Worm (Caenorhabditis elegans) whole organism, L4 larva: ENCODE measurements around the gene bcat-1.

Experiments
- D1046.2 ChIP-seq: fragments of 200-800 bp; sonication (Bioruptor generic); IDR thresholded peaks from 2 replicates; pipeline ENCODE4 v1.3.6; 2022; ENCODE audit warnings: missing genetic modification characterization, missing compliant biosample characterization
- F10B5.3 ChIP-seq: sonication (generic microtip); optimal IDR thresholded peaks from 2 replicates; lab custom pipeline; 2016; ENCODE audit warnings: mild to moderate bottlenecking, missing genetic modification characterization, missing compliant biosample characterization
- F37D6.2 ChIP-seq: sonication (generic microtip); optimal IDR thresholded peaks from 2 replicates; lab custom pipeline; 2016; ENCODE audit warnings: mild to moderate bottlenecking, missing genetic modification characterization, missing compliant biosample characterization
- F44E2.7 ChIP-seq: fragments of 200-800 bp; sonication (Bioruptor generic); IDR thresholded peaks from 2 replicates; pipeline ENCODE4 v2.1.2; 2022; ENCODE audit warnings: missing genetic modification characterization, missing compliant biosample characterization
- F49E8.2 ChIP-seq: sonication (generic microtip); optimal IDR thresholded peaks from 2 replicates; lab custom pipeline; 2016; ENCODE audit warnings: missing compliant biosample characterization, mild to moderate bottlenecking, missing genetic modification characterization, borderline replicate concordance
- T20F7.1 ChIP-seq: fragments of 200-800 bp; sonication (Bioruptor generic); optimal IDR thresholded peaks from 2 replicates; lab custom pipeline; 2018; ENCODE audit warnings: mild to moderate bottlenecking, missing genetic modification characterization, missing compliant biosample characterization
- T26A8.4 ChIP-seq: fragments of 200-800 bp; sonication (Bioruptor generic); IDR thresholded peaks from 2 replicates; pipeline ENCODE4 v1.3.6; 2022; ENCODE audit warnings: missing genetic modification characterization, missing compliant biosample characterization
- Y105C5A.15 ChIP-seq: fragments of 200-800 bp; sonication (Bioruptor generic); IDR thresholded peaks from 2 replicates; pipeline ENCODE4 v1.3.6; 2022; ENCODE audit warnings: missing genetic modification characterization, missing compliant biosample characterization
- Y48G9A.11 ChIP-seq: fragments of 200-800 bp; sonication (Bioruptor generic); IDR thresholded peaks from 2 replicates; pipeline ENCODE4 v1.3.6; 2022; ENCODE audit warnings: missing genetic modification reagents, missing genetic modification characterization, missing compliant biosample characterization
- Y5F2A.4 ChIP-seq: fragments of 200-800 bp; sonication (Bioruptor generic); optimal IDR thresholded peaks from 2 replicates; lab custom pipeline; 2018; ENCODE audit warnings: mild to moderate bottlenecking, missing genetic modification characterization, missing compliant biosample characterization
- ZK337.2 ChIP-seq: fragments of 200-800 bp; sonication (Bioruptor generic); IDR thresholded peaks from 2 replicates; pipeline ENCODE4 v1.3.6; 2022; ENCODE audit warnings: missing genetic modification reagents, missing genetic modification characterization, missing compliant biosample characterization
- ZK546.5 ChIP-seq, 2 experiments: sonication (generic microtip); optimal IDR thresholded peaks; 2 replicates each; lab custom pipeline; 2017; ENCODE audit warnings: missing biosample characterization in 2 of 2, missing genetic modification characterization in 2 of 2
- aha-1 ChIP-seq: fragments of 150-350 bp; peaks from one replicate; lab custom pipeline; 2014; ENCODE audit warnings: missing biosample characterization, missing genetic modification characterization
- aly-2 ChIP-seq: sonication (generic microtip); optimal IDR thresholded peaks from 2 replicates; lab custom pipeline; 2018; ENCODE audit warnings: missing biosample characterization, missing genetic modification characterization
- attf-4 ChIP-seq: sonication (generic microtip); optimal IDR thresholded peaks from 3 replicates; lab custom pipeline; 2017; ENCODE audit warnings: missing biosample characterization, missing genetic modification characterization
- ceh-20 ChIP-seq: fragments of 200-800 bp; sonication (Bioruptor generic); IDR thresholded peaks from 2 replicates; pipeline ENCODE4 v1.3.6; 2022; ENCODE audit warnings: missing genetic modification reagents, missing genetic modification characterization, missing compliant biosample characterization
- ceh-28 ChIP-seq: fragments of 150-350 bp; optimal IDR thresholded peaks from 2 replicates; lab custom pipeline; 2014; ENCODE audit warnings: missing biosample characterization, missing genetic modification reagents, missing genetic modification characterization
- ceh-44 ChIP-seq: fragments of 200-800 bp; sonication (Bioruptor generic); IDR thresholded peaks from 2 replicates; pipeline ENCODE4 v1.3.6; 2022; ENCODE audit warnings: missing genetic modification reagents, missing genetic modification characterization, missing compliant biosample characterization
- cey-2 ChIP-seq: sonication (generic microtip); optimal IDR thresholded peaks from 3 replicates; lab custom pipeline; 2017; ENCODE audit warnings: missing genetic modification characterization, mild to moderate bottlenecking, missing compliant biosample characterization, antibody characterized with exemption, borderline replicate concordance; ENCODE audit not compliant: insufficient read depth
- ctbp-1 ChIP-seq: fragments of 200-800 bp; sonication (Bioruptor generic); IDR thresholded peaks from 2 replicates; pipeline ENCODE4 v1.3.6; 2022; ENCODE audit warnings: missing genetic modification reagents, missing genetic modification characterization, missing compliant biosample characterization
- daf-12 ChIP-seq: fragments of 150-350 bp; optimal IDR thresholded peaks from 2 replicates; lab custom pipeline; 2014; ENCODE audit warnings: missing biosample characterization, missing genetic modification reagents, missing genetic modification characterization
- dmd-9 ChIP-seq: fragments of 200-800 bp; sonication (Bioruptor generic); IDR thresholded peaks from 2 replicates; pipeline ENCODE4 v1.3.6; 2022; ENCODE audit warnings: missing genetic modification reagents, missing genetic modification characterization, missing compliant biosample characterization
- dve-1 ChIP-seq: sonication (generic microtip); optimal IDR thresholded peaks from 2 replicates; lab custom pipeline; 2017; ENCODE audit warnings: antibody characterized with exemption, mild to moderate bottlenecking, missing genetic modification characterization, missing compliant biosample characterization; ENCODE audit not compliant: insufficient read depth
- egl-27 ChIP-seq: sonication (generic microtip); optimal IDR thresholded peaks from 3 replicates; lab custom pipeline; 2017; ENCODE audit warnings: missing biosample characterization, missing genetic modification reagents, missing genetic modification characterization
- egl-43 ChIP-seq: fragments of 200-800 bp; sonication (Bioruptor generic); IDR thresholded peaks from 2 replicates; pipeline ENCODE4 v1.3.6; 2022; ENCODE audit warnings: missing genetic modification reagents, missing genetic modification characterization, missing compliant biosample characterization
- fkh-10 ChIP-seq: fragments of 150-350 bp; optimal IDR thresholded peaks from 2 replicates; lab custom pipeline; 2014; ENCODE audit warnings: missing biosample characterization, missing genetic modification reagents, missing genetic modification characterization
- hif-1 ChIP-seq, 2 experiments: sonication (generic microtip); optimal IDR thresholded peaks; 2 replicates each; lab custom pipeline; 2016 to 2017; ENCODE audit warnings: missing compliant biosample characterization in 2 of 2, missing genetic modification characterization in 2 of 2, missing genetic modification reagents in 2 of 2, missing genotype in 2 of 2, mild to moderate bottlenecking in 1 of 2
- hmg-1.1 ChIP-seq: fragments of 200-800 bp; sonication (Bioruptor generic); IDR thresholded peaks from 2 replicates; pipeline ENCODE4 v1.3.6; 2022; ENCODE audit warnings: missing genetic modification reagents, missing genetic modification characterization, missing compliant biosample characterization
- jun-1 ChIP-seq: fragments of 150-350 bp; optimal IDR thresholded peaks from 2 replicates; lab custom pipeline; 2014; ENCODE audit warnings: missing biosample characterization, missing genetic modification reagents, missing genetic modification characterization
- lin-13 ChIP-seq: fragments of 150-350 bp; optimal IDR thresholded peaks from 2 replicates; lab custom pipeline; 2014; ENCODE audit warnings: missing biosample characterization, missing genetic modification reagents, missing genetic modification characterization
- lin-15B ChIP-seq: fragments of 150-350 bp; sonication (generic microtip); optimal IDR thresholded peaks from 3 replicates; lab custom pipeline; 2014; ENCODE audit warnings: missing biosample characterization, missing genetic modification characterization
- lir-3 ChIP-seq: sonication (generic microtip); optimal IDR thresholded peaks from 2 replicates; lab custom pipeline; 2016; ENCODE audit warnings: mild to moderate bottlenecking, missing genetic modification characterization, missing compliant biosample characterization
- madf-5 ChIP-seq, 2 experiments: fragments of 200-800 bp; sonication (Bioruptor generic); IDR thresholded peaks; 2 replicates each; pipeline ENCODE4 v1.3.6; 2022; ENCODE audit warnings: missing compliant biosample characterization in 2 of 2, missing genetic modification characterization in 2 of 2
- mxl-3 ChIP-seq: fragments of 200-800 bp; sonication (Bioruptor generic); optimal IDR thresholded peaks from 2 replicates; lab custom pipeline; 2018; ENCODE audit warnings: mild to moderate bottlenecking, missing genetic modification characterization, missing compliant biosample characterization
- nhr-102 ChIP-seq: sonication (generic microtip); optimal IDR thresholded peaks from 2 replicates; lab custom pipeline; 2016; ENCODE audit warnings: mild to moderate bottlenecking, missing genetic modification characterization, moderate library complexity, missing compliant biosample characterization
- nhr-25 ChIP-seq: sonication (generic microtip); optimal IDR thresholded peaks from 2 replicates; lab custom pipeline; 2017; ENCODE audit warnings: missing genetic modification characterization, mild to moderate bottlenecking, missing compliant biosample characterization, antibody characterized with exemption, moderate library complexity, borderline replicate concordance; ENCODE audit not compliant: insufficient read depth
- nhr-77 ChIP-seq: fragments of 150-350 bp; optimal IDR thresholded peaks from 2 replicates; lab custom pipeline; 2014; ENCODE audit warnings: missing biosample characterization, missing genetic modification characterization
- pha-4 ChIP-seq, 2 experiments: fragments of 150-350 bp in 1 of 2; fragments of 200-800 bp in 1 of 2; sonication (Bioruptor generic) in 1 of 2; IDR thresholded peaks in 1 of 2; optimal IDR thresholded peaks in 1 of 2; 2 replicates each; pipeline versions ENCODE4 v1.3.6 to Lab custom; 2014 to 2022; ENCODE audit warnings: missing genetic modification characterization in 2 of 2, missing genetic modification reagents in 2 of 2, missing biosample characterization in 1 of 2, missing compliant biosample characterization in 1 of 2
- rbr-2 ChIP-seq: sonication (generic microtip); optimal IDR thresholded peaks from 2 replicates; lab custom pipeline; 2016; ENCODE audit warnings: missing genotype, missing genetic modification characterization, missing compliant biosample characterization
- sdz-12 ChIP-seq: fragments of 200-800 bp; sonication (Bioruptor generic); optimal IDR thresholded peaks from 2 replicates; lab custom pipeline; 2018; ENCODE audit warnings: mild to moderate bottlenecking, missing genetic modification characterization, missing compliant biosample characterization
- set-16 ChIP-seq: fragments of 200-800 bp; sonication (Bioruptor generic); IDR thresholded peaks from 2 replicates; pipeline ENCODE4 v1.3.6; 2022; ENCODE audit warnings: missing genetic modification reagents, missing genetic modification characterization, missing compliant biosample characterization
- snpc-1.2 ChIP-seq: fragments of 200-800 bp; sonication (Bioruptor generic); IDR thresholded peaks from 2 replicates; pipeline ENCODE4 v1.3.6; 2022; ENCODE audit warnings: missing genetic modification reagents, missing genetic modification characterization, missing compliant biosample characterization
- snpc-4 ChIP-seq: fragments of 150-350 bp; optimal IDR thresholded peaks from 2 replicates; lab custom pipeline; 2014; ENCODE audit warnings: missing biosample characterization, missing genetic modification characterization
- spr-3 ChIP-seq: fragments of 200-800 bp; sonication (Bioruptor generic); optimal IDR thresholded peaks from 2 replicates; lab custom pipeline; 2018; ENCODE audit warnings: mild to moderate bottlenecking, missing genetic modification characterization, missing compliant biosample characterization
- unc-39 ChIP-seq: sonication (generic microtip); optimal IDR thresholded peaks from 2 replicates; lab custom pipeline; 2017; ENCODE audit warnings: missing biosample characterization, missing genetic modification characterization
- vab-7 ChIP-seq: fragments of 200-800 bp; sonication (Bioruptor generic); IDR thresholded peaks from 2 replicates; pipeline ENCODE4 v1.3.6; 2022; ENCODE audit warnings: missing genetic modification reagents, missing genetic modification characterization, missing compliant biosample characterization
- zag-1 ChIP-seq: fragments of 150-350 bp; optimal IDR thresholded peaks from 2 replicates; lab custom pipeline; 2014; ENCODE audit warnings: missing biosample characterization, missing genetic modification characterization
- zfp-2 ChIP-seq: sonication (generic microtip); optimal IDR thresholded peaks from 2 replicates; lab custom pipeline; 2016; ENCODE audit warnings: mild to moderate bottlenecking, missing genetic modification characterization, missing compliant biosample characterization
- zfp-3 ChIP-seq: fragments of 200-800 bp; sonication (Bioruptor generic); conservative IDR thresholded peaks from 2 replicates; pipeline ENCODE4 v1.3.6; 2022; ENCODE audit warnings: missing genetic modification reagents, missing genetic modification characterization, missing compliant biosample characterization
- zip-11 ChIP-seq: fragments of 200-800 bp; sonication (Bioruptor generic); IDR thresholded peaks from 2 replicates; pipeline ENCODE4 v1.3.6; 2022; ENCODE audit warnings: missing genetic modification characterization, missing compliant biosample characterization
- zip-2 ChIP-seq: fragments of 150-350 bp; optimal IDR thresholded peaks from 2 replicates; lab custom pipeline; 2014; ENCODE audit warnings: missing biosample characterization, missing genetic modification characterization
- ztf-7 ChIP-seq: fragments of 150-350 bp; optimal IDR thresholded peaks from 2 replicates; lab custom pipeline; 2014; ENCODE audit warnings: missing biosample characterization, missing genetic modification characterization

Gene bcat-1

DNA sequence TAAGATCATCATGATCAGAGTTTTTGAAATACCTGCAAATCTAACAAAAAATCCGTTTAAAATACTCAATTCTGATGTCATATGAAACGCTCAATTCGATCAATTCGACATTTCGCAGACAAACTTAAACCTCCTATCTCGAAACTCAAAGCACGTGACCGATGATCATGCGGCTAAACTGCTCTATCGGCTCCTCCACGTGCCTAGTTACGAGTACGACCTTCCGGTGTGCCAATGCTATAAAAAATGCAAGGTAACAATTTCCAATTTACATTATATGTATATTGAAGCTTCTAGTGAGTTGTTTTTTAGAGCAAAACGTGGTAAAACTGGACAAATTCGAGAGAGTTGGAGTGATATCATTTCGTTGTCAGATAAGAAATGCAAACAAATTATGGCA lies 34.0 kb downstream of the bcat-1 start (continued):
- TF ChIP-seq snpc-4 (tag; lab: Kevin White, UChicago) (no peak), nhr-102 (no peak), vab-7 (no peak), F44E2.7 (no peak), mxl-3 (GFP tag; lab: Kevin White, UChicago) (peak; percentile 35), daf-12 (no peak), F37D6.2 (tag; lab: Kevin White, UChicago) (no peak), hmg-1.1 (GFP tag; lab: Robert Waterston, UW) (no peak), zfp-2 (no peak), hif-1 (tag; optimal IDR thresholded peaks at IDR 0.05; lab: Kevin White, UChicago) (no peak), Y48G9A.11 (GFP tag; lab: Robert Waterston, UW) (no peak), ctbp-1 (GFP tag; lab: Robert Waterston, UW) (no peak), egl-27 (tag; lab: Kevin White, UChicago) (no peak), lir-3 (tag; lab: Kevin White, UChicago) (no peak), dmd-9 (no peak), set-16 (no peak), D1046.2 (GFP tag; lab: Robert Waterston, UW) (no peak), rbr-2 (no peak), attf-4 (no peak), zip-2 (tag; lab: Kevin White, UChicago) (no peak), zfp-3 (GFP tag; lab: Robert Waterston, UW) (no peak), sdz-12 (GFP tag; lab: Kevin White, UChicago) (no peak), ceh-44 (no peak), T20F7.1 (GFP tag; lab: Kevin White, UChicago) (no peak), dve-1 (tag; lab: Kevin White, UChicago) (peak; percentile 78), F10B5.3 (tag; lab: Kevin White, UChicago) (no peak), zag-1 (tag; lab: Kevin White, UChicago) (no peak), lin-13 (no peak), Y105C5A.15 (GFP tag; lab: Robert Waterston, UW) (no peak), zip-11 (no peak), madf-5 (GFP tag; IDR thresholded peaks at IDR 0.05; lab: Robert Waterston, UW) (no peak), nhr-25 (tag; lab: Kevin White, UChicago) (no peak), ztf-7 (tag; lab: Kevin White, UChicago) (no peak), ZK546.5 (tag; optimal IDR thresholded peaks at IDR 0.05; lab: Kevin White, UChicago) (no peak), lin-15B (tag; lab: Kevin White, UChicago) (no peak), unc-39 (tag; lab: Kevin White, UChicago) (no peak), aha-1 (tag; lab: Kevin White, UChicago) (no peak), pha-4 (GFP tag; IDR thresholded peaks at IDR 0.05; lab: Robert Waterston, UW) (no peak), pha-4 (tag; optimal IDR thresholded peaks at IDR 0.05; lab: Kevin White, UChicago) (no peak), ZK337.2 (no peak), nhr-77 (tag; lab: Kevin White, UChicago) (no peak), spr-3 (GFP tag; lab: Kevin White, UChicago) (no peak), ceh-28 (tag; lab: Kevin White, UChicago) (no peak), cey-2 (tag; lab: Kevin White, UChicago) (no peak), egl-43 (no peak), fkh-10 (GFP tag; lab: Kevin White, UChicago) (no peak), T26A8.4 (no peak), Y5F2A.4 (GFP tag; lab: Kevin White, UChicago) (no peak), aly-2 (tag; lab: Kevin White, UChicago) (no peak), jun-1 (tag; lab: Kevin White, UChicago) (no peak), ceh-20 (GFP tag; lab: Robert Waterston, UW) (no peak), snpc-1.2 (no peak), F49E8.2 (tag; lab: Kevin White, UChicago) (no peak)
